Fruit fly (Drosophila melanogaster) whole organism, embryonic: ENCODE results near the gene Alp10.

ENCODE experiments used
- Aef1 ChIP-seq: fragments of 200-800 bp; sonication (Bioruptor generic); IDR thresholded peaks from 3 replicates; pipeline ENCODE4 v1.3.6; 2022; ENCODE audit warnings: missing biosample characterization, missing genetic modification characterization
- Atf-2 ChIP-seq: fragments of 200-800 bp; sonication (Bioruptor generic); optimal IDR thresholded peaks from 2 replicates; lab custom pipeline; 2016; ENCODE audit warnings: missing biosample characterization, missing genetic modification characterization
- BEAF-32 ChIP-seq: fragments of 200-800 bp; sonication (Bioruptor generic); optimal IDR thresholded peaks from 3 replicates; lab custom pipeline; 2017; ENCODE audit warnings: missing biosample characterization, missing genetic modification characterization, mild to moderate bottlenecking, moderate library complexity, missing genetic modification reagents
- CG1024 ChIP-seq: fragments of 200-800 bp; sonication (Bioruptor generic); IDR thresholded peaks from 2 replicates; pipeline ENCODE4 v1.3.6; 2022; ENCODE audit warnings: missing biosample characterization, missing genetic modification characterization
- CG14965 ChIP-seq: fragments of 200-800 bp; sonication (Bioruptor generic); optimal IDR thresholded peaks from 2 replicates; lab custom pipeline; 2016; ENCODE audit warnings: missing biosample characterization, missing genetic modification characterization, borderline replicate concordance
- CG17359 ChIP-seq: fragments of 200-800 bp; sonication (Bioruptor generic); optimal IDR thresholded peaks from 3 replicates; lab custom pipeline; 2018; ENCODE audit warnings: missing biosample characterization, mild to moderate bottlenecking, missing genetic modification characterization, moderate library complexity
- CG17361 ChIP-seq: fragments of 200-800 bp; sonication (Bioruptor generic); IDR thresholded peaks from 3 replicates; pipeline ENCODE4 v1.3.6; 2022; ENCODE audit warnings: missing biosample characterization, missing genetic modification characterization
- CG18011 ChIP-seq: fragments of 200-800 bp; sonication (Bioruptor generic); optimal IDR thresholded peaks from 2 replicates; lab custom pipeline; 2017; ENCODE audit warnings: missing biosample characterization, missing genetic modification characterization, mild to moderate bottlenecking, moderate library complexity, missing genotype
- CG18476 ChIP-seq: fragments of 200-800 bp; sonication (Bioruptor generic); optimal IDR thresholded peaks from 2 replicates; lab custom pipeline; 2016; ENCODE audit warnings: missing biosample characterization, mild to moderate bottlenecking, missing genetic modification characterization
- CG2875 ChIP-seq: fragments of 200-800 bp; sonication (Bioruptor generic); optimal IDR thresholded peaks from 2 replicates; lab custom pipeline; 2017; ENCODE audit warnings: missing biosample characterization, mild to moderate bottlenecking, missing genetic modification characterization, missing genetic modification reagents
- CG31224 ChIP-seq: fragments of 200-800 bp; sonication (Bioruptor generic); IDR thresholded peaks from 2 replicates; pipeline ENCODE4 v1.3.6; 2022; ENCODE audit warnings: missing biosample characterization, missing genetic modification characterization
- CG32532 ChIP-seq: fragments of 200-800 bp; sonication (Bioruptor generic); IDR thresholded peaks from 2 replicates; pipeline ENCODE4 v1.3.6; 2022; ENCODE audit warnings: missing biosample characterization, missing genetic modification characterization
- CG3726 ChIP-seq: fragments of 200-800 bp; sonication (Bioruptor generic); IDR thresholded peaks from 3 replicates; pipeline ENCODE4, ENCODE4 v1.3.6; 2022; ENCODE audit warnings: missing biosample characterization, missing genetic modification characterization
- CG3847 ChIP-seq: fragments of 200-800 bp; sonication (Bioruptor generic); IDR thresholded peaks from 2 replicates; pipeline ENCODE4 v1.3.6; 2022; ENCODE audit warnings: missing biosample characterization, missing genetic modification characterization
- CG6175 ChIP-seq: fragments of 200-800 bp; sonication (Bioruptor generic); IDR thresholded peaks from 3 replicates; pipeline ENCODE4 v1.3.6; 2022; ENCODE audit warnings: missing biosample characterization, missing genetic modification characterization
- CG7357 ChIP-seq: fragments of 200-800 bp; sonication (Bioruptor generic); IDR thresholded peaks from 3 replicates; pipeline ENCODE4 v1.3.6; 2022; ENCODE audit warnings: missing biosample characterization, missing genetic modification characterization
- CG7928 ChIP-seq: fragments of 200-800 bp; sonication (Bioruptor generic); optimal IDR thresholded peaks from 2 replicates; lab custom pipeline; 2017; ENCODE audit warnings: missing biosample characterization, mild to moderate bottlenecking, missing genetic modification characterization
- CG8765 ChIP-seq: fragments of 200-800 bp; sonication (Bioruptor generic); IDR thresholded peaks from 2 replicates; pipeline ENCODE4 v1.3.6; 2022; ENCODE audit warnings: missing biosample characterization, missing genetic modification characterization
- CG9215 ChIP-seq: fragments of 200-800 bp; sonication (Bioruptor generic); IDR thresholded peaks from 2 replicates; pipeline ENCODE4 v1.3.6; 2022; ENCODE audit warnings: missing biosample characterization, missing genetic modification characterization
- CG9817 ChIP-seq: fragments of 200-800 bp; sonication (Bioruptor generic); optimal IDR thresholded peaks from 2 replicates; lab custom pipeline; 2018; ENCODE audit warnings: missing biosample characterization, mild to moderate bottlenecking, missing genetic modification characterization, moderate library complexity
- CHES-1-like ChIP-seq: fragments of 200-800 bp; sonication (Bioruptor generic); optimal IDR thresholded peaks from 2 replicates; lab custom pipeline; 2016; ENCODE audit warnings: missing biosample characterization, missing genetic modification characterization
- Dek ChIP-seq: fragments of 200-800 bp; sonication (Bioruptor generic); optimal IDR thresholded peaks from 3 replicates; lab custom pipeline; 2019; ENCODE audit warnings: missing biosample characterization, mild to moderate bottlenecking, missing genetic modification characterization, moderate library complexity
- Dfd ChIP-seq, 2 experiments: fragments of >200 bp; optimal IDR thresholded peaks; 2 replicates each; lab custom pipeline; 2017; ENCODE audit warnings: missing biosample characterization in 2 of 2, missing genetic modification characterization in 2 of 2
- Drgx ChIP-seq: fragments of 200-800 bp; sonication (Bioruptor generic); IDR thresholded peaks from 2 replicates; pipeline ENCODE4 v1.3.6; 2022; ENCODE audit warnings: missing biosample characterization, missing genetic modification characterization
- Fer1 ChIP-seq: fragments of 200-800 bp; sonication (Bioruptor generic); optimal IDR thresholded peaks from 2 replicates; lab custom pipeline; 2017; ENCODE audit warnings: missing biosample characterization, mild to moderate bottlenecking, missing genetic modification characterization
- HLH4C ChIP-seq: fragments of 200-800 bp; sonication (Bioruptor generic); IDR thresholded peaks from 3 replicates; pipeline ENCODE4 v1.3.6; 2022; ENCODE audit warnings: missing biosample characterization, missing genetic modification characterization; ENCODE audit not compliant: partially characterized antibody
- Hmr ChIP-seq: fragments of 200-800 bp; sonication (Bioruptor generic); optimal IDR thresholded peaks from 3 replicates; lab custom pipeline; 2017; ENCODE audit warnings: mild to moderate bottlenecking, missing biosample characterization, missing genetic modification reagents, missing genetic modification characterization
- Hr78 ChIP-seq, 2 experiments: fragments of 200-800 bp in 1 of 2; fragments of >200 bp in 1 of 2; sonication (Bioruptor generic) in 1 of 2; optimal IDR thresholded peaks; 2 replicates each; lab custom pipeline; 2017 to 2019; ENCODE audit warnings: missing biosample characterization in 2 of 2, missing genetic modification characterization in 2 of 2, mild to moderate bottlenecking in 1 of 2, moderate library complexity in 1 of 2
- Rfx ChIP-seq: fragments of 200-800 bp; sonication (Bioruptor generic); IDR thresholded peaks from 2 replicates; pipeline ENCODE4 v1.3.6; 2022; ENCODE audit warnings: missing biosample characterization, missing genetic modification characterization
- Taf1 ChIP-seq: fragments of 200-800 bp; sonication (Bioruptor generic); IDR thresholded peaks from 2 replicates; pipeline ENCODE4 v1.3.6; 2022; ENCODE audit warnings: missing biosample characterization, missing genetic modification characterization
- Xrp1 ChIP-seq: fragments of 200-800 bp; sonication (Bioruptor generic); IDR thresholded peaks from 2 replicates; pipeline ENCODE4 v1.3.6; 2022; ENCODE audit warnings: missing biosample characterization, missing genetic modification characterization
- abd-A ChIP-seq: fragments of 200-800 bp; sonication (Bioruptor generic); optimal IDR thresholded peaks from 3 replicates; lab custom pipeline; 2019; ENCODE audit warnings: missing biosample characterization, mild to moderate bottlenecking, missing genetic modification characterization, moderate library complexity
- az2 ChIP-seq: fragments of 200-800 bp; sonication (Bioruptor generic); optimal IDR thresholded peaks from 3 replicates; lab custom pipeline; 2016; ENCODE audit warnings: missing biosample characterization, missing genetic modification characterization
- chif ChIP-seq, 2 experiments: fragments of 200-800 bp; sonication (Bioruptor generic); optimal IDR thresholded peaks; 3 replicates each; lab custom pipeline; 2016; ENCODE audit warnings: missing biosample characterization in 2 of 2, missing genetic modification characterization in 2 of 2
- danr ChIP-seq: fragments of 200-800 bp; sonication (Bioruptor generic); IDR thresholded peaks from 2 replicates; pipeline ENCODE4 v1.3.6; 2022; ENCODE audit warnings: missing biosample characterization, missing genetic modification characterization
- eyg ChIP-seq: fragments of 200-800 bp; sonication (Bioruptor generic); optimal IDR thresholded peaks from 3 replicates; lab custom pipeline; 2016; ENCODE audit warnings: missing biosample characterization, missing genetic modification characterization
- her ChIP-seq: fragments of 200-800 bp; sonication (Bioruptor generic); optimal IDR thresholded peaks from 2 replicates; lab custom pipeline; 2016; ENCODE audit warnings: missing biosample characterization, missing genetic modification characterization
- kah ChIP-seq: fragments of 200-800 bp; sonication (Bioruptor generic); optimal IDR thresholded peaks from 2 replicates; lab custom pipeline; 2018; ENCODE audit warnings: missing biosample characterization, mild to moderate bottlenecking, missing genetic modification characterization
- lab ChIP-seq: fragments of 200-800 bp; sonication (Bioruptor generic); optimal IDR thresholded peaks from 3 replicates; lab custom pipeline; 2017; ENCODE audit warnings: missing biosample characterization, missing genetic modification characterization, mild to moderate bottlenecking, moderate library complexity, missing genetic modification reagents
- pan ChIP-seq, 4 experiments: fragments of >200 bp in 3 of 4; fragments of 200-800 bp in 1 of 4; sonication (Bioruptor generic) in 1 of 4; optimal IDR thresholded peaks in 3 of 4; IDR thresholded peaks in 1 of 4; 2 replicates each; pipeline versions ENCODE4 v1.3.6 to Lab custom; 2017 to 2022; ENCODE audit warnings: missing biosample characterization in 2 of 4, missing genetic modification characterization in 2 of 4, mixed read lengths in 1 of 4
- pnt ChIP-seq: fragments of 200-800 bp; sonication (Bioruptor generic); optimal IDR thresholded peaks from 3 replicates; lab custom pipeline; 2016; ENCODE audit warnings: missing biosample characterization, missing genetic modification characterization
- ranshi ChIP-seq: fragments of 200-800 bp; sonication (Bioruptor generic); IDR thresholded peaks from 2 replicates; pipeline ENCODE4 v1.3.6; 2022; ENCODE audit warnings: missing biosample characterization, missing genetic modification characterization
- ro ChIP-seq: fragments of 200-800 bp; sonication (Bioruptor generic); IDR thresholded peaks from 2 replicates; pipeline ENCODE4 v1.3.6; 2022; ENCODE audit warnings: missing biosample characterization, missing genetic modification characterization
- run ChIP-seq: fragments of 200-800 bp; sonication (Bioruptor generic); optimal IDR thresholded peaks from 3 replicates; lab custom pipeline; 2018; ENCODE audit warnings: missing biosample characterization, mild to moderate bottlenecking, missing genetic modification characterization
- sisA ChIP-seq: fragments of 200-800 bp; sonication (Bioruptor generic); IDR thresholded peaks from 2 replicates; pipeline ENCODE4 v1.3.6; 2022; ENCODE audit warnings: missing biosample characterization, missing genetic modification characterization
- tgo ChIP-seq: fragments of 200-800 bp; sonication (Bioruptor generic); IDR thresholded peaks from 3 replicates; pipeline ENCODE4 v1.3.6; 2022; ENCODE audit warnings: missing biosample characterization, missing genetic modification characterization
- toy ChIP-seq: fragments of 200-800 bp; sonication (Bioruptor generic); IDR thresholded peaks from 2 replicates; pipeline ENCODE4 v1.3.6; 2022; ENCODE audit warnings: missing biosample characterization, missing genetic modification characterization
- twi ChIP-seq: fragments of 200-800 bp; optimal IDR thresholded peaks from 2 replicates; lab custom pipeline; 2019; ENCODE audit warnings: missing biosample characterization, mild to moderate bottlenecking, missing genetic modification characterization, moderate library complexity
- vvl ChIP-seq: fragments of 200-800 bp; sonication (Bioruptor generic); IDR thresholded peaks from 2 replicates; pipeline ENCODE4 v1.3.6; 2022; ENCODE audit warnings: missing biosample characterization, missing genetic modification characterization
- z ChIP-seq: fragments of 200-800 bp; sonication (Bioruptor generic); IDR thresholded peaks from 3 replicates; pipeline ENCODE4 v1.3.6; 2022; ENCODE audit warnings: missing biosample characterization, missing genetic modification characterization

Gene Alp10

dm6 chr3L:5611732-5612250 is 16.7 kb upstream of the Alp10 start (continued):
- no peak; the same call in none of the 2 replicates for TF ChIP-seq CG31224
- TF ChIP-seq Dek (tag; lab: Kevin White, UChicago) = peak; percentile 70
- TF ChIP-seq abd-A (tag; lab: Kevin White, UChicago) = peak; percentile 17
- TF ChIP-seq CG3847 (GFP tag; lab: Robert Waterston, UW) = peak; percentile 47
- TF ChIP-seq az2 (GFP tag; lab: Kevin White, UChicago) = peak; percentile 85
- TF ChIP-seq CG8765 (GFP tag; lab: Robert Waterston, UW) = no peak
- TF ChIP-seq BEAF-32 (GFP tag; lab: Kevin White, UChicago) = no peak
- TF ChIP-seq CG17361 (GFP tag; lab: Robert Waterston, UW) = peak; percentile 91
- TF ChIP-seq kah (GFP tag; lab: Kevin White, UChicago) = peak; percentile 63
- TF ChIP-seq Hmr (GFP tag; lab: Kevin White, UChicago) = peak; percentile 58
- TF ChIP-seq pan (optimal IDR thresholded peaks at IDR 0.05; lab: Kevin White, UChicago) = no peak
- peak in 1 of 2 experiments; percentile 66 for TF ChIP-seq pan (GFP tag; optimal IDR thresholded peaks at IDR 0.05 in 1 of 2, IDR thresholded peaks at IDR 0.05 in 1 of 2)
- peak; percentile 91 for TF ChIP-seq Xrp1 (GFP tag; lab: Robert Waterston, UW)
- no peak for TF ChIP-seq Fer1
- peak; percentile 60; the same call in 1 of the 2 replicates for TF ChIP-seq ro (GFP tag; lab: Robert Waterston, UW)
- TF ChIP-seq CG7357 (GFP tag; lab: Robert Waterston, UW) = peak; percentile 42; the same call in 1 of the 3 replicates
- 0 out of 3 replicates have a peak, but pooled peaks have one; percentile 20 for TF ChIP-seq z
- no peak for TF ChIP-seq Dfd (GFP tag; optimal IDR thresholded peaks at IDR 0.05; lab: Kevin White, UChicago)
- TF ChIP-seq eyg = no peak
- peak in 1 of 2 experiments; percentile 78 for TF ChIP-seq Hr78 (GFP tag; optimal IDR thresholded peaks at IDR 0.05; lab: Kevin White, UChicago)
- peak; percentile 60 for TF ChIP-seq CG1024 (GFP tag; lab: Robert Waterston, UW)
- peak; percentile 89 for TF ChIP-seq Drgx
- TF ChIP-seq twi (tag; lab: Kevin White, UChicago) = peak; percentile 83
- no peak for TF ChIP-seq her (GFP tag; lab: Kevin White, UChicago)
- peak; percentile 83 for TF ChIP-seq CG2875 (GFP tag; lab: Kevin White, UChicago)
- peak; percentile 77 for TF ChIP-seq lab (GFP tag; lab: Kevin White, UChicago)
- no peak for TF ChIP-seq CG32532 (GFP tag; lab: Robert Waterston, UW)
- no peak for TF ChIP-seq CG17359 (tag; lab: Kevin White, UChicago)
- TF ChIP-seq toy (GFP tag; lab: Robert Waterston, UW) = no peak
- TF ChIP-seq CG18011 (GFP tag; lab: Kevin White, UChicago) = no peak
- TF ChIP-seq CHES-1-like (GFP tag; lab: Kevin White, UChicago) = no peak
- no peak for TF ChIP-seq CG3726 (GFP tag; lab: Robert Waterston, UW)
- no peak for TF ChIP-seq CG7928
- peak; percentile 73 for TF ChIP-seq run (tag; lab: Kevin White, UChicago)
- TF ChIP-seq HLH4C (GFP tag; lab: Robert Waterston, UW) = no peak
- TF ChIP-seq chif (GFP tag; optimal IDR thresholded peaks at IDR 0.05; lab: Kevin White, UChicago) = peak; percentile 33 to 73
- peak; percentile 56 for TF ChIP-seq CG9817 (tag; lab: Kevin White, UChicago)
- no peak for TF ChIP-seq pnt (GFP tag; lab: Kevin White, UChicago)
- no peak for TF ChIP-seq Atf-2 (GFP tag; lab: Kevin White, UChicago)
- no peak for TF ChIP-seq CG14965 (GFP tag; lab: Kevin White, UChicago)
- TF ChIP-seq sisA (GFP tag; lab: Robert Waterston, UW) = peak; percentile 62
- peak; percentile 70 for TF ChIP-seq CG18476
- peak; percentile 62; the same call in 1 of the 3 replicates for TF ChIP-seq tgo (GFP tag; lab: Robert Waterston, UW)
- TF ChIP-seq vvl = peak; percentile 92
- peak; percentile 61; the same call in 1 of the 2 replicates for TF ChIP-seq ranshi (GFP tag; lab: Robert Waterston, UW)
- 0 out of 3 replicates have a peak, but pooled peaks have one; percentile 48 for TF ChIP-seq Aef1
- no peak for TF ChIP-seq CG9215 (GFP tag; lab: Robert Waterston, UW)
- TF ChIP-seq Rfx (GFP tag; lab: Robert Waterston, UW) = 0 out of 2 replicates have a peak, but pooled peaks have one; percentile 16
- TF ChIP-seq Taf1 = no peak
- no peak for TF ChIP-seq danr
- TF ChIP-seq CG6175 = no peak
